Fruit fly (Drosophila melanogaster): ENCODE results near the gene Jig.

The Jig gene

dm6 chr3R:14590753-14591535 is 30.2 kb downstream of the Jig start (continued):
- peak; percentile 91 for TF ChIP-seq CG4404 (GFP tag; IDR thresholded peaks at IDR 0.05)
- TF ChIP-seq CG10209 (GFP tag; optimal IDR thresholded peaks at IDR 0.05) = peak; percentile 88
- TF ChIP-seq org-1 (GFP tag; optimal IDR thresholded peaks at IDR 0.05) = peak; percentile 79
- TF ChIP-seq E2f2 (GFP tag; IDR thresholded peaks at IDR 0.05) = no peak; the same call in 1 of the 2 replicates
- TF ChIP-seq onecut (GFP tag; IDR thresholded peaks at IDR 0.05) = peak; percentile 65
- peak; percentile 69 for TF ChIP-seq Awh (GFP tag; IDR thresholded peaks at IDR 0.05)
- peak; percentile 37; the same call in 1 of the 2 replicates for TF ChIP-seq CG7372 (GFP tag; IDR thresholded peaks at IDR 0.05)
- peak; percentile 90 for TF ChIP-seq Blimp-1 (GFP tag; optimal IDR thresholded peaks at IDR 0.05)
- TF ChIP-seq phol (tag; optimal IDR thresholded peaks at IDR 0.05) = peak; percentile 93
- TF ChIP-seq hkb (optimal IDR thresholded peaks at IDR 0.05) = no peak
- peak; percentile 80 for TF ChIP-seq hkb (GFP tag; IDR thresholded peaks at IDR 0.05)
- no peak for TF ChIP-seq sob (GFP tag; IDR thresholded peaks at IDR 0.05)
- no peak for TF ChIP-seq pan (optimal IDR thresholded peaks at IDR 0.05)
- TF ChIP-seq pan (GFP tag; optimal IDR thresholded peaks at IDR 0.05 in 1 of 2, IDR thresholded peaks at IDR 0.05 in 1 of 2) = peak in 1 of 2 experiments; percentile 66
- peak; percentile 93 for TF ChIP-seq az2 (GFP tag; optimal IDR thresholded peaks at IDR 0.05)
- TF ChIP-seq Hand (GFP tag; optimal IDR thresholded peaks at IDR 0.05) = peak; percentile 12
- TF ChIP-seq CG4730 (GFP tag; IDR thresholded peaks at IDR 0.05) = peak; percentile 56
- no peak for TF ChIP-seq CG8478 (optimal IDR thresholded peaks at IDR 0.05)
- TF ChIP-seq CG8924 (tag; optimal IDR thresholded peaks at IDR 0.05) = peak; percentile 95
- peak; percentile 93 for TF ChIP-seq sens (GFP tag)
- peak; percentile 84 for TF ChIP-seq CG10462 (GFP tag; optimal IDR thresholded peaks at IDR 0.05)
- TF ChIP-seq CG2678 (tag; optimal IDR thresholded peaks at IDR 0.05) = peak; percentile 87
- peak; percentile 58; the same call in 1 of the 2 replicates for TF ChIP-seq ranshi (GFP tag; IDR thresholded peaks at IDR 0.05)
- peak; percentile 67; the same call in 1 of the 3 replicates for TF ChIP-seq CG7357 (GFP tag; IDR thresholded peaks at IDR 0.05)
- no peak for TF ChIP-seq ERR (GFP tag; optimal IDR thresholded peaks at IDR 0.05)
- peak; percentile 58 for TF ChIP-seq Gsc (GFP tag; IDR thresholded peaks at IDR 0.05)
- TF ChIP-seq gro (GFP tag; optimal IDR thresholded peaks at IDR 0.05) = no peak
- peak; percentile 93 for TF ChIP-seq Xrp1 (GFP tag; IDR thresholded peaks at IDR 0.05)
- TF ChIP-seq CG14667 (GFP tag; IDR thresholded peaks at IDR 0.05) = peak; percentile 64
- peak; percentile 93 for TF ChIP-seq Spps (tag; optimal IDR thresholded peaks at IDR 0.05)
- peak; percentile 98 for TF ChIP-seq CG18262 (tag; optimal IDR thresholded peaks at IDR 0.05)
- peak; percentile 80 for TF ChIP-seq CG15479 (GFP tag; optimal IDR thresholded peaks at IDR 0.05)
- TF ChIP-seq btn (GFP tag; optimal IDR thresholded peaks at IDR 0.05) = no peak
- TF ChIP-seq croc (GFP tag; conservative IDR thresholded peaks at IDR 0.05) = peak; percentile 87
- TF ChIP-seq CG9609 (GFP tag; optimal IDR thresholded peaks at IDR 0.05) = no peak
- no peak for TF ChIP-seq CG6683 (GFP tag; optimal IDR thresholded peaks at IDR 0.05)
- TF ChIP-seq CG17568 (GFP tag; optimal IDR thresholded peaks at IDR 0.05) = peak; percentile 50
- TF ChIP-seq CG17328 (GFP tag; IDR thresholded peaks at IDR 0.05) = peak; percentile 85
- peak; percentile 94 for TF ChIP-seq Kr (GFP tag; optimal IDR thresholded peaks at IDR 0.05)
- no peak for TF ChIP-seq CG12744 (GFP tag; optimal IDR thresholded peaks at IDR 0.05)
- TF ChIP-seq HmgZ (tag; optimal IDR thresholded peaks at IDR 0.05) = peak; percentile 1
- no peak for TF ChIP-seq Sry-δ (GFP tag; optimal IDR thresholded peaks at IDR 0.05)
- TF ChIP-seq Myb (GFP tag; optimal IDR thresholded peaks at IDR 0.05) = no peak
- TF ChIP-seq CG15269 (tag; optimal IDR thresholded peaks at IDR 0.05) = peak; percentile 74
- peak; percentile 61 for TF ChIP-seq CG18476 (GFP tag; optimal IDR thresholded peaks at IDR 0.05)
- no peak for TF ChIP-seq CG9876 (GFP tag; optimal IDR thresholded peaks at IDR 0.05)
- TF ChIP-seq BtbVII (GFP tag; optimal IDR thresholded peaks at IDR 0.05) = peak; percentile 64
- peak; percentile 61 for TF ChIP-seq nau (GFP tag; optimal IDR thresholded peaks at IDR 0.05)
- peak; percentile 79 for TF ChIP-seq CG5245 (GFP tag; optimal IDR thresholded peaks at IDR 0.05)
- no peak for TF ChIP-seq CG16779 (GFP tag; IDR thresholded peaks at IDR 0.05)
- TF ChIP-seq CG18011 (GFP tag; optimal IDR thresholded peaks at IDR 0.05) = peak; percentile 9
